Worm (Caenorhabditis elegans): Measurements from ENCODE around the gene F02D10.3.

DNA sequence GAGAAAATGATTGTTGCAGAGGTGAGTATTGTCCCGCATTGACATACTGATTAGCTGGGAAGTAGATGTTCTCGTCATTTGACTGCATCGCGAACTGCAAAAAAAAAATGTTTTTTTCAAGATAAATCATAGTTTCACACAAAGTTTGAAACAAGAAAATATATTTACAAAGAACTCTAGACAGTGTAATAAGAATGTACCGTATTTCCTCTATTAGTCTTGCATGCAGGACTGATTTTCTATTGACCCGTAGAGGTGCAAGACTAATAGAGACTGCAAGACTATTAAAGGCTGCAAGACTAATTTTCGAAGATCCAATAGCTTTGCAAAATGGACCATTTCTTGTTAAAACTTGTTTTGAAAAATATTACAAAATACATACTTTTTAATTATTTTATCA lies 39.1 kb downstream of the F02D10.3 start, which contains the start of gene fkh-3:
- TF ChIP-seq pag-3 (tag; optimal IDR thresholded peaks at IDR 0.05; ENCODE audit: borderline replicate concordance, insufficient read depth) (no peak), aly-2 (tag; optimal IDR thresholded peaks at IDR 0.05) (no peak), ztf-4 (tag; optimal IDR thresholded peaks at IDR 0.05) (no peak), lin-35 (GFP tag; optimal IDR thresholded peaks at IDR 0.05) (no peak), egl-27 (tag; optimal IDR thresholded peaks at IDR 0.05) (no peak), unc-130 (tag; optimal IDR thresholded peaks at IDR 0.05) (no peak), unc-86 (tag; optimal IDR thresholded peaks at IDR 0.05) (no peak), ztf-11 (tag; optimal IDR thresholded peaks at IDR 0.05) (no peak), ces-1 (GFP tag; optimal IDR thresholded peaks at IDR 0.05) (no peak), zip-4 (GFP tag; optimal IDR thresholded peaks at IDR 0.05) (no peak), nhr-237 (tag; optimal IDR thresholded peaks at IDR 0.05) (no peak), lin-39 (tag; optimal IDR thresholded peaks at IDR 0.05) (no peak)
